Fruit fly (Drosophila melanogaster): ENCODE measurements around the gene Als2.

Als2 gene

dm6 chr3L:21666880-21667279, 12.7 kb downstream of the Als2 start, which contains the start of gene Cpr78E:
Gene Cpr78E, minus strand, starts transcription at chr3L:21666980.
- TF ChIP-seq Ets96B (tag; optimal IDR thresholded peaks at IDR 0.05) (no peak), svp (GFP tag) (peak; percentile 26)

DNA sequence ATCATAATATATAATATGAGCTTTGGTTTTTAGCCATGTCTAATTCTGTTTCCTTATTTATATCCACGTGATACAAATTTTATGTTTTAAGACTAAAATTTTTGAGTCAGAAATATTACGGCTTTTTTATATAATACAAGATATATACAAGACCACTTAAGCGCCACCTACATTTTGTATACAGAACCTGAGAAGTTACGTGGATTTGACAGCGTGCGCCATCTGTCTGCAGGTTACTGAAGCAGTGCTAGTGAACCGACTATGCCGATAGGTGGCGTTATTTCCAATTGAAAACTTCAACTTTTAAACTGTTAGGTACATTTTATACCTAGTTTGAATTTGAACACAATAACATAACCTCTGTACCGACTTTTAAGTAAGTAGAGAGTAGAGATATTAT, 26.8 kb downstream of the Als2 start:
- TF ChIP-seq OdsH (GFP tag; optimal IDR thresholded peaks at IDR 0.05) (peak; percentile 45), Hr4 (GFP tag; optimal IDR thresholded peaks at IDR 0.05) (peak; percentile 35), Met (GFP tag; optimal IDR thresholded peaks at IDR 0.05) (peak; percentile 48), ss (GFP tag; optimal IDR thresholded peaks at IDR 0.05) (no peak), fd85E (GFP tag; optimal IDR thresholded peaks at IDR 0.05) (no peak), CG31627 (GFP tag; optimal IDR thresholded peaks at IDR 0.05) (peak; percentile 79), CG1621 (tag; optimal IDR thresholded peaks at IDR 0.05) (peak; percentile 54), cyc (GFP tag; optimal IDR thresholded peaks at IDR 0.05) (peak; percentile 69), Ets21C (GFP tag; optimal IDR thresholded peaks at IDR 0.05) (peak; percentile 36), svp (GFP tag) (peak; percentile 23), CG10631 (GFP tag; optimal IDR thresholded peaks at IDR 0.05) (peak; percentile 16), CG3919 (GFP tag; optimal IDR thresholded peaks at IDR 0.05) (peak; percentile 21), spab (GFP tag; optimal IDR thresholded peaks at IDR 0.05) (no peak), esn (GFP tag; optimal IDR thresholded peaks at IDR 0.05) (peak; percentile 69), Hr39 (GFP tag; optimal IDR thresholded peaks at IDR 0.05) (peak; percentile 76), Eip78C (GFP tag) (peak; percentile 69), pdm3 (GFP tag; optimal IDR thresholded peaks at IDR 0.05) (peak; percentile 47), CG11762 (GFP tag; optimal IDR thresholded peaks at IDR 0.05; ENCODE audit: insufficient read depth) (no peak), CG7368 (GFP tag; optimal IDR thresholded peaks at IDR 0.05) (no peak), acj6 (GFP tag; optimal IDR thresholded peaks at IDR 0.05) (peak; percentile 26), Eip75B (GFP tag; optimal IDR thresholded peaks at IDR 0.05) (peak; percentile 19), CG11902 (GFP tag; optimal IDR thresholded peaks at IDR 0.05) (peak; percentile 46), CG6792 (GFP tag; optimal IDR thresholded peaks at IDR 0.05) (peak; percentile 27), lz (GFP tag; optimal IDR thresholded peaks at IDR 0.05) (peak; percentile 68), Eip93F (GFP tag; optimal IDR thresholded peaks at IDR 0.05) (no peak), topi (GFP tag; optimal IDR thresholded peaks at IDR 0.05) (peak; percentile 47), Smox (GFP tag; optimal IDR thresholded peaks at IDR 0.05) (peak; percentile 24), CG6854 (GFP tag; optimal IDR thresholded peaks at IDR 0.05) (no peak)

dm6 chr3L:21652124-21652523, 27.4 kb downstream of the Als2 start:
- TF ChIP-seq CG6792 (GFP tag; optimal IDR thresholded peaks at IDR 0.05) (no peak), CG6808 (GFP tag; optimal IDR thresholded peaks at IDR 0.05) (no peak), pdm3 (GFP tag; optimal IDR thresholded peaks at IDR 0.05) (no peak), CG4318 (GFP tag; optimal IDR thresholded peaks at IDR 0.05) (no peak), CG8632 (GFP tag; optimal IDR thresholded peaks at IDR 0.05) (no peak), lz (GFP tag; optimal IDR thresholded peaks at IDR 0.05) (no peak), CG6276 (GFP tag; optimal IDR thresholded peaks at IDR 0.05) (no peak), Sox14 (GFP tag; optimal IDR thresholded peaks at IDR 0.05) (no peak), Ets21C (GFP tag; optimal IDR thresholded peaks at IDR 0.05) (no peak)

DNA sequence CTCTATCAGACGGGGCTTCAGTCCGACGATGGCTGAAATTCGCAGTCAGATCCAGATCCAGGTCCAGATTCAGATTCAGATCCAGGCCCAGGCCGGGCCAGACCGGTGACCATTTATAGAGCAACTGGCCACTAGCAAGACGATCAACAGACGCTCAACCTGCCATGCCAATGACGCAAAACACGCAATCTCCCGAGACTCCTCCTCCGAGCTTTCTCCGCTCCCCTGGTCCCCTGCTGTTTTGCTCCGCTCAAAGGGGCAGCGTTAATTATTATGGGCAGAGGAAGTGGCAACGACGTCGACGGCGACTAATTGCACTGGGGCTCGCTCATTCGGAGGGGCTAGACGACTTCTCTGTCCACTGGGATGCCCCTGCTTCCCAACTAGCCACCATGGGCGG, 28.1 kb downstream of the Als2 start:
- TF ChIP-seq Sox15 (GFP tag; optimal IDR thresholded peaks at IDR 0.05): no peak
- peak in 1 of 2 experiments; percentile 95 for TF ChIP-seq ss (GFP tag; optimal IDR thresholded peaks at IDR 0.05)

DNA sequence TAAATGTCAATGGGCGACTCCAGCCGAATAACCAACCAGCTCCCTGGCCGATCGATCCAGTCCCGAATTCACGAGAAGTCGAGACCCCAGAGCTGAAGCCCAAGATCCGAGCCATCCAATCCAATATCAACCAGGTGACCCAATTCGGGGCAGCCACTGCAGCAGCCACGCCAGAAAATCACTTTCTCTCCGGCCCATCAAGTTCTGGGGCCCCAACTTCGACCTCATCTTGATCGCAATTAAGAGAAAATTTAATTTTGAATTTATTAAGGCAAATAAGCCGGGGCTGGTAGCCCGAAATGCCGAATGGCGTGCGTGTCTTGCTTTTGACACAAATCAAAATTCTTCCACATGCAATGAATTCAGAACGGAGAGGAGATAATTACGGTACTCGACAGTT, 31.7 kb downstream of the Als2 start:
- no peak for TF ChIP-seq CG7368 (GFP tag; optimal IDR thresholded peaks at IDR 0.05)
- TF ChIP-seq Blimp-1 (GFP tag; optimal IDR thresholded peaks at IDR 0.05): peak; percentile 53
- no peak for TF ChIP-seq esn (GFP tag; optimal IDR thresholded peaks at IDR 0.05)
- TF ChIP-seq Hr38 (GFP tag; optimal IDR thresholded peaks at IDR 0.05): no peak
